Fruit fly (Drosophila melanogaster) whole organism, wandering third instar larva: ENCODE data around the gene CG31789.

Source experiments
- Hr78 ChIP-seq: fragments of >200 bp; optimal IDR thresholded peaks from 2 replicates; lab custom pipeline; 2017; ENCODE audit warnings: missing biosample characterization, missing genetic modification characterization
- Mio ChIP-seq: sonication (Bioruptor generic); optimal IDR thresholded peaks from 2 replicates; lab custom pipeline; 2016; ENCODE audit warnings: missing biosample characterization, missing genetic modification characterization
- br ChIP-seq: fragments of 200-800 bp; sonication (Bioruptor generic); optimal IDR thresholded peaks from 2 replicates; lab custom pipeline; 2016; ENCODE audit warnings: missing biosample characterization, missing genetic modification characterization
- dl ChIP-seq, 2 experiments: fragments of 175-275, 200-275 bp in 1 of 2; fragments of 200-275 bp in 1 of 2; sonication (Bioruptor generic); optimal IDR thresholded peaks; lab custom pipeline; 2018; ENCODE audit warnings: mild to moderate bottlenecking in 2 of 2, missing biosample characterization in 2 of 2, missing genetic modification characterization in 2 of 2, moderate library complexity in 2 of 2; ENCODE audit not compliant: partially characterized antibody in 2 of 2, insufficient read depth in 1 of 2
- dsf ChIP-seq: sonication (Bioruptor generic); optimal IDR thresholded peaks from 2 replicates; lab custom pipeline; 2016; ENCODE audit warnings: missing biosample characterization, missing genetic modification characterization, borderline replicate concordance
- ey ChIP-seq: fragments of 200-800 bp; sonication (Bioruptor generic); optimal IDR thresholded peaks from 2 replicates; lab custom pipeline; 2016; ENCODE audit warnings: missing biosample characterization, missing genetic modification characterization
- foxo ChIP-seq, 2 experiments: fragments of 200-800 bp; sonication (Bioruptor generic); optimal IDR thresholded peaks; 2 replicates in 1 of 2; 3 replicates in 1 of 2; lab custom pipeline; 2016 to 2017; ENCODE audit warnings: missing biosample characterization in 2 of 2, missing genetic modification characterization in 2 of 2
- h ChIP-seq: fragments of 200-800 bp; sonication (Bioruptor generic); optimal IDR thresholded peaks from 3 replicates; lab custom pipeline; 2016; ENCODE audit warnings: missing biosample characterization, mild to moderate bottlenecking, missing genetic modification characterization
- jim ChIP-seq: fragments of 175-275, 200-325 bp; sonication (Bioruptor generic); optimal IDR thresholded peaks from 2 replicates; lab custom pipeline; 2016; ENCODE audit warnings: missing biosample characterization, mild to moderate bottlenecking, missing genetic modification characterization
- lola ChIP-seq: fragments of >200 bp; optimal IDR thresholded peaks from 2 replicates; lab custom pipeline; 2017; ENCODE audit warnings: missing biosample characterization, missing genetic modification characterization
- psq ChIP-seq: fragments of 200-800 bp; sonication (Bioruptor generic); optimal IDR thresholded peaks from 3 replicates; lab custom pipeline; 2017; ENCODE audit warnings: missing biosample characterization, mild to moderate bottlenecking, missing genetic modification characterization, moderate library complexity

- no peak for TF ChIP-seq dl (GFP tag; optimal IDR thresholded peaks at IDR 0.05; lab: Kevin White, UChicago; ENCODE audit: insufficient read depth in 1 of 2, partially characterized antibody in 2 of 2)
- no peak for TF ChIP-seq lola (GFP tag; lab: Kevin White, UChicago)
- peak; percentile 93 to 99 for TF ChIP-seq foxo (GFP tag; optimal IDR thresholded peaks at IDR 0.05; lab: Kevin White, UChicago)
- TF ChIP-seq br (GFP tag; lab: Kevin White, UChicago): peak; percentile 99
- TF ChIP-seq Mio (GFP tag; lab: Kevin White, UChicago): peak; percentile 89
- TF ChIP-seq Hr78 (GFP tag; lab: Kevin White, UChicago): no peak
- TF ChIP-seq jim: peak; percentile 29
- TF ChIP-seq ey (GFP tag; lab: Kevin White, UChicago): peak; percentile 99
- peak; percentile 90 for TF ChIP-seq dsf
- TF ChIP-seq h (GFP tag; lab: Kevin White, UChicago): peak; percentile 99
- TF ChIP-seq psq (GFP tag; lab: Kevin White, UChicago): peak; percentile 96
Measured at dm6 chr2L:18604986-18605385, 742 bp upstream of the CG31789 start, which contains the start of gene CG10413.
